Fruit fly (Drosophila melanogaster): ENCODE results near the gene RhoGAP93B.

- TF ChIP-seq ttk (optimal IDR thresholded peaks at IDR 0.05) (no peak), Sin3A (optimal IDR thresholded peaks at IDR 0.05) (no peak)
Measured at dm6 chr3R:21045742-21046141, 51.9 kb downstream of the RhoGAP93B start, which contains the start of gene CG31189.

Data from Kc167 (cell line).